Worm (Caenorhabditis elegans) whole organism, L4 larva: ENCODE measurements around the gene pes-9.

ENCODE experiments used
- F10B5.3 ChIP-seq: sonication (generic microtip); optimal IDR thresholded peaks from 2 replicates; lab custom pipeline; 2016; ENCODE audit warnings: mild to moderate bottlenecking, missing genetic modification characterization, missing compliant biosample characterization
- T26A8.4 ChIP-seq: fragments of 200-800 bp; sonication (Bioruptor generic); IDR thresholded peaks from 2 replicates; pipeline ENCODE4 v1.3.6; 2022; ENCODE audit warnings: missing genetic modification characterization, missing compliant biosample characterization
- Y105C5A.15 ChIP-seq: fragments of 200-800 bp; sonication (Bioruptor generic); IDR thresholded peaks from 2 replicates; pipeline ENCODE4 v1.3.6; 2022; ENCODE audit warnings: missing genetic modification characterization, missing compliant biosample characterization
- Y48G9A.11 ChIP-seq: fragments of 200-800 bp; sonication (Bioruptor generic); IDR thresholded peaks from 2 replicates; pipeline ENCODE4 v1.3.6; 2022; ENCODE audit warnings: missing genetic modification reagents, missing genetic modification characterization, missing compliant biosample characterization
- arid-1 ChIP-seq: fragments of 200-800 bp; sonication (Bioruptor generic); conservative IDR thresholded peaks from 2 replicates; pipeline ENCODE4 v1.3.6; 2022; ENCODE audit warnings: missing genetic modification reagents, missing genetic modification characterization, missing compliant biosample characterization
- ctbp-1 ChIP-seq: fragments of 200-800 bp; sonication (Bioruptor generic); IDR thresholded peaks from 2 replicates; pipeline ENCODE4 v1.3.6; 2022; ENCODE audit warnings: missing genetic modification reagents, missing genetic modification characterization, missing compliant biosample characterization
- daf-16 ChIP-seq, 3 experiments: sonication (generic microtip); optimal IDR thresholded peaks; 2 replicates each; lab custom pipeline; 2016 to 2017; ENCODE audit warnings: missing genetic modification characterization in 3 of 3, missing genetic modification reagents in 3 of 3, mild to moderate bottlenecking in 2 of 3, missing compliant biosample characterization in 2 of 3, missing biosample characterization in 1 of 3, moderate library complexity in 1 of 3
- dmd-6 ChIP-seq: fragments of 200-800 bp; sonication (Bioruptor generic); IDR thresholded peaks from 2 replicates; pipeline ENCODE4 v1.3.6; 2022; ENCODE audit warnings: missing genetic modification reagents, missing genetic modification characterization, missing compliant biosample characterization
- dpl-1 ChIP-seq: fragments of 150-350 bp; optimal IDR thresholded peaks from 2 replicates; lab custom pipeline; 2014; ENCODE audit warnings: missing biosample characterization, missing genetic modification reagents, missing genetic modification characterization
- dve-1 ChIP-seq: sonication (generic microtip); optimal IDR thresholded peaks from 2 replicates; lab custom pipeline; 2017; ENCODE audit warnings: antibody characterized with exemption, mild to moderate bottlenecking, missing genetic modification characterization, missing compliant biosample characterization; ENCODE audit not compliant: insufficient read depth
- hif-1 ChIP-seq, 2 experiments: sonication (generic microtip); optimal IDR thresholded peaks; 2 replicates each; lab custom pipeline; 2016 to 2017; ENCODE audit warnings: missing compliant biosample characterization in 2 of 2, missing genetic modification characterization in 2 of 2, missing genetic modification reagents in 2 of 2, missing genotype in 2 of 2, mild to moderate bottlenecking in 1 of 2
- hlh-11 ChIP-seq: fragments of 200-800 bp; sonication (Bioruptor generic); optimal IDR thresholded peaks from 2 replicates; lab custom pipeline; 2018; ENCODE audit warnings: mild to moderate bottlenecking, missing genetic modification characterization, missing compliant biosample characterization
- hlh-30 ChIP-seq: sonication (generic microtip); optimal IDR thresholded peaks from 2 replicates; lab custom pipeline; 2017; ENCODE audit warnings: antibody characterized with exemption, mild to moderate bottlenecking, missing genetic modification characterization, missing compliant biosample characterization; ENCODE audit not compliant: insufficient read depth
- lim-7 ChIP-seq: fragments of 200-800 bp; sonication (Bioruptor generic); IDR thresholded peaks from 2 replicates; pipeline ENCODE4 v1.3.6; 2022; ENCODE audit warnings: missing genetic modification characterization, missing compliant biosample characterization
- lin-1 ChIP-seq: fragments of 200-800 bp; sonication (Bioruptor generic); IDR thresholded peaks from 2 replicates; pipeline ENCODE4 v1.3.6; 2022; ENCODE audit warnings: missing genetic modification reagents, missing genetic modification characterization, missing compliant biosample characterization
- lin-38 ChIP-seq: fragments of 200-800 bp; sonication (Bioruptor generic); IDR thresholded peaks from 2 replicates; pipeline ENCODE4 v1.3.6; 2022; ENCODE audit warnings: missing genetic modification reagents, missing genetic modification characterization, missing compliant biosample characterization
- mdt-29 ChIP-seq: fragments of 200-800 bp; sonication (Bioruptor generic); IDR thresholded peaks from 2 replicates; pipeline ENCODE4 v1.3.6; 2022; ENCODE audit warnings: missing genetic modification reagents, missing genetic modification characterization, missing compliant biosample characterization
- mep-1 ChIP-seq: fragments of 150-350 bp; sonication (generic microtip); optimal IDR thresholded peaks from 3 replicates; lab custom pipeline; 2014; ENCODE audit warnings: missing biosample characterization, missing genetic modification characterization
- mes-2 ChIP-seq: sonication (generic microtip); optimal IDR thresholded peaks from 2 replicates; lab custom pipeline; 2016; ENCODE audit warnings: missing genotype, mild to moderate bottlenecking, missing genetic modification characterization, missing compliant biosample characterization; ENCODE audit not compliant: poor library complexity, severe bottlenecking
- mxl-2 ChIP-seq: fragments of 200-800 bp; sonication (Bioruptor generic); conservative IDR thresholded peaks from 2 replicates; pipeline ENCODE4 v1.3.6; 2022; ENCODE audit warnings: missing genetic modification reagents, missing genetic modification characterization, missing compliant biosample characterization
- nhr-237 ChIP-seq: sonication (generic microtip); optimal IDR thresholded peaks from 2 replicates; lab custom pipeline; 2017; ENCODE audit warnings: missing biosample characterization, missing genetic modification characterization
- nhr-28 ChIP-seq: fragments of 150-350 bp; optimal IDR thresholded peaks from 2 replicates; lab custom pipeline; 2014; ENCODE audit warnings: missing biosample characterization, missing genetic modification characterization
- nhr-41 ChIP-seq: fragments of 200-800 bp; sonication (Bioruptor generic); IDR thresholded peaks from 2 replicates; pipeline ENCODE4 v1.3.6; 2022; ENCODE audit warnings: missing genetic modification reagents, missing genetic modification characterization, missing compliant biosample characterization
- nhr-42 ChIP-seq: fragments of 200-800 bp; sonication (Bioruptor generic); IDR thresholded peaks from 2 replicates; pipeline ENCODE4 v1.3.6; 2022; ENCODE audit warnings: missing genetic modification characterization, missing compliant biosample characterization
- nhr-6 ChIP-seq: fragments of 150-350 bp; optimal IDR thresholded peaks from 2 replicates; lab custom pipeline; 2014; ENCODE audit warnings: missing biosample characterization, missing genetic modification characterization
- pqm-1 ChIP-seq: sonication (generic microtip); optimal IDR thresholded peaks from 2 replicates; lab custom pipeline; 2017; ENCODE audit warnings: missing biosample characterization, missing genetic modification characterization
- saeg-2 ChIP-seq: fragments of 200-800 bp; sonication (Bioruptor generic); IDR thresholded peaks from 2 replicates; pipeline ENCODE4 v1.3.6; 2022; ENCODE audit warnings: missing genetic modification reagents, missing genetic modification characterization, missing compliant biosample characterization
- sdz-12 ChIP-seq: fragments of 200-800 bp; sonication (Bioruptor generic); optimal IDR thresholded peaks from 2 replicates; lab custom pipeline; 2018; ENCODE audit warnings: mild to moderate bottlenecking, missing genetic modification characterization, missing compliant biosample characterization
- unc-130 ChIP-seq: sonication (generic microtip); optimal IDR thresholded peaks from 2 replicates; lab custom pipeline; 2016; ENCODE audit warnings: missing genetic modification reagents, missing genetic modification characterization, missing compliant biosample characterization
- unc-62 ChIP-seq, 3 experiments: fragments of 150-350 bp in 1 of 3; sonication (generic microtip); optimal IDR thresholded peaks in 2 of 3; peaks in 1 of 3; 1 replicate in 1 of 3; 2 replicates in 2 of 3; lab custom pipeline; 2014 to 2017; ENCODE audit warnings: missing biosample characterization in 3 of 3, missing genetic modification characterization in 3 of 3, missing genetic modification reagents in 3 of 3, missing genotype in 1 of 3
- zip-2 ChIP-seq: fragments of 150-350 bp; optimal IDR thresholded peaks from 2 replicates; lab custom pipeline; 2014; ENCODE audit warnings: missing biosample characterization, missing genetic modification characterization

Gene pes-9

DNA sequence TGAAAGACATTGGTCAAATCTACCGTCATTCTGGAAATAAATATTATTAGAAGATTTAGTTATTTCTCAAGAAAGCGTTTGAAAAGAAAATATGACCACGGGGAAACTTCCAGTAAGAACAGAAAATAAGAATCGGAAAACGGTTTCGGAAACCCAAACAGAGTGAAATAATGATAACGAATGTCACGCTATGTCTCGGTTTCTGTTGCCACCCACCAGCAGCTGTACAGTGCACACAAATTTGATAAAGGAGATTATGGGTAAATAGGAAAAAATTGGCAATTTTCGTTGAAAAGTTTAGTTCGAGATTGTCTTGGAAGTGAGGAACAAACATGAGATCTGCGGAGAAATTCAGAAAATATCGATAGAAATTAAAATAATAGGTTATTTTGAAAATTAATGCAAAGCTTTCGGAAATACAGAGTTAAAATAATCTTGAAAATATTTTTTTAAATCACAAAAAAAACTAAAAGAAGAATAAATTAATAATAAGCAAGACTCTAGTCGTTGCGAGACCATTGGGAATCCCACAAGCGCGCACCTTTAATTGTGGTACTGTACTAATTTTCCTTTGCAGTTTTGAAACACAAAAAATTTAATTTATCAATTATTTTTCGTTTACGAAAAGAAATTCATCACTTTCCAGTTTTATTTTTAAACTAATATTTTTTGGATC lies at the start of gene pes-9:
pes-9 (minus strand) TSS at position 30 of the 676 bp plus-strand sequence.
- TF ChIP-seq nhr-28 (tag; lab: Kevin White, UChicago) = peak; percentile 27
- no peak for TF ChIP-seq nhr-41 (GFP tag; lab: Robert Waterston, UW)
- no peak for TF ChIP-seq Y48G9A.11 (GFP tag; lab: Robert Waterston, UW)
- TF ChIP-seq hlh-11 (tag; lab: Kevin White, UChicago) = peak; percentile 57
- TF ChIP-seq zip-2 = no peak
- peak; percentile 78 for TF ChIP-seq pqm-1
- no peak for TF ChIP-seq T26A8.4 (GFP tag; lab: Robert Waterston, UW)
- TF ChIP-seq sdz-12 (GFP tag; lab: Kevin White, UChicago) = no peak
- TF ChIP-seq daf-16 (GFP tag; optimal IDR thresholded peaks at IDR 0.05; lab: Kevin White, UChicago) = no peak
- TF ChIP-seq daf-16 (tag; optimal IDR thresholded peaks at IDR 0.05; lab: Kevin White, UChicago) = peak; percentile 76
- peak; percentile 49 for TF ChIP-seq dve-1
- peak; percentile 11; the same call in 1 of the 2 replicates for TF ChIP-seq dmd-6 (GFP tag; lab: Robert Waterston, UW)
- TF ChIP-seq nhr-237 (tag; lab: Kevin White, UChicago) = no peak
- peak; percentile 25 for TF ChIP-seq mes-2 (tag; lab: Kevin White, UChicago)
- TF ChIP-seq arid-1 (GFP tag; lab: Robert Waterston, UW) = no peak

DNA sequence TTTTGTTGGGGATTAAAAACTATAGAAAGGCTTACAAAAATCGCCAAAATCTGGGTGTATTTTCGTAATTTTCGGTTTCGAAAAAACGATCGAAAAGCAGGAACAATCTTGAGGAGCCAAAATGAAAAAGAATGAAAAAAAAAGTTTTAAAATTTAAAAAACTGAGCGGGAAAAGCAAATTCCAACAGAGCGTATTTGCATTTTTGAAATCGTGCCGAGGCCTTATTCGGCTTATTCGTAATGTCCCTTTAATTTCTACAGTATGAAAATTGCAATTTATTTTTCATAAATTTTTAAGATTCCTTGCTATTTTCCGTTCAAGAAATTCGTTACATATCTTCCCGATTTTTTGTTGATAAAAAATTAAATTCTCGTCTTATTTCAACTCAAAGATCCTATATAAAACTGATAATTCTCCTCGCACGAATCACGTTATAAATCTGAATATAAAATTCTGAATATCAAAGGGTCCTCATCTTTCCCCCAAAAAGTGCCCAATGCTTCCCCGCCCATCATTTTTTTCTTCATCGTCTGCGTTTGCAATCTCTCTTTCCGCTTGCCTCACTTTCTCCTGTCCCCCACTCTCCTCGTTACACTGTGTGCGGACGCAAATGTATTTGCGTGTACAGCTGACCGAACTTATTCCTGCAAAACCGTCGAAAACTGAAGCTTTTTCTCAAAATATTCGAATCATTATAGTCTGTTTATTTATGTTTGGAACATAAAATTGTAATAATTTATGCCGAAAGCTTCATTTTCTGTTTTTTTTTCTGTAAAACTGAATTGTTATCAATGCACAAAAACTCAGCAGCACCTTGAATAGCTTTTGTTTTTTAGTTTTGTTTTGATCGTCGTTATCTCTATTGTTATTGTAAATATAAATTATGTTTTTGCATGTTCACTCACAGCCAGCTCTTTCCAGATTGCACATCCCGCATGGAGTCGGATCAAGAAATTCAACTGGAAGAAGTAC lies 49.3 kb upstream of the pes-9 start, which contains the start of the genes rfc-1 and pmp-3:
rfc-1 (minus strand) TSS at position 163 of the 973 bp plus-strand sequence.
pmp-3 (plus strand) TSS at position 923 of the 973 bp plus-strand sequence.
- peak; percentile 10 for TF ChIP-seq mep-1
- peak; percentile 89 for TF ChIP-seq lin-38 (GFP tag; lab: Robert Waterston, UW)
- no peak for TF ChIP-seq nhr-42 (GFP tag; lab: Robert Waterston, UW)
- peak; percentile 48 for TF ChIP-seq unc-130 (GFP tag; lab: Kevin White, UChicago)
- TF ChIP-seq mes-2 (tag; lab: Kevin White, UChicago) = peak; percentile 61
- TF ChIP-seq hlh-30 (tag; lab: Kevin White, UChicago) = peak; percentile 11
- peak; percentile 54 for TF ChIP-seq nhr-6 (tag; lab: Kevin White, UChicago)
- no peak for TF ChIP-seq daf-16 (GFP tag; optimal IDR thresholded peaks at IDR 0.05; lab: Kevin White, UChicago)
- TF ChIP-seq daf-16 (tag; optimal IDR thresholded peaks at IDR 0.05; lab: Kevin White, UChicago) = peak; percentile 6
- no peak for TF ChIP-seq lim-7 (GFP tag; lab: Robert Waterston, UW)
- TF ChIP-seq hlh-11 (tag; lab: Kevin White, UChicago) = peak; percentile 41
- peak; percentile 84 for TF ChIP-seq dpl-1 (GFP tag; lab: Kevin White, UChicago)
- TF ChIP-seq Y105C5A.15 = no peak

DNA sequence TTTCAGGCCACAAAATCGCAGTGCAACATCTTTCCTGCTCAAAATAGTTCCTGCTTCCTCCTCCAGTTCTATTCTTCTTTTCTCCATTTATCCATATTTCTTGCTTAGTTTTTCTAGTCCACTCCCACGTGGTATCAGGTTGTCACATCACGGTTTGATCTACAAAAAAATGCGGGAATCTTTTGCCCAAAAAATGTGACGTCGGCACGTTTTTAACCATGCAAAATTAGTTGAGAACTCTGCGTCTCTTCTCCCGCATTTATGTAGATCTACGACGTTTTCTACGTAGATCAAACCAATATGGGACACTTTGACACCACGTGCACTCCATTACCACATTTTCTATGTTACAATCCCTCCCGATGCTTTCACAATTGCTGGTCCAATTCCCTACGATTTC lies 45.2 kb upstream of the pes-9 start:
- TF ChIP-seq unc-62 (GFP tag; optimal IDR thresholded peaks at IDR 0.05 in 1 of 2; lab: Kevin White, UChicago) (peak in 1 of 2 experiments; percentile 87), unc-62 (tag; optimal IDR thresholded peaks at IDR 0.05; lab: Kevin White, UChicago) (no peak), mdt-29 (GFP tag; lab: Robert Waterston, UW) (no peak), lin-1 (GFP tag; lab: Robert Waterston, UW) (no peak), mxl-2 (GFP tag; lab: Robert Waterston, UW) (no peak), F10B5.3 (no peak), hif-1 (tag; optimal IDR thresholded peaks at IDR 0.05; lab: Kevin White, UChicago) (no peak), ctbp-1 (no peak), saeg-2 (GFP tag; lab: Robert Waterston, UW) (no peak), lin-38 (GFP tag; lab: Robert Waterston, UW) (0 out of 2 replicates have a peak, but pooled peaks have one; percentile 16)
